Worm (Caenorhabditis elegans) whole organism, late embryonic: ENCODE results near the gene klp-4.
A peak's percentile ranks its signal among the peaks of the same experiment; 100 is the strongest.

Experiments
- F13H6.1 ChIP-seq: sonication (generic microtip); optimal IDR thresholded peaks from 2 replicates; lab custom pipeline; 2016; ENCODE audit warnings: missing genetic modification characterization, missing compliant biosample characterization
- K09A11.1 ChIP-seq: sonication (generic microtip); optimal IDR thresholded peaks from 2 replicates; lab custom pipeline; 2017; ENCODE audit warnings: antibody characterized with exemption, mild to moderate bottlenecking, missing genetic modification characterization, missing compliant biosample characterization; ENCODE audit not compliant: insufficient read depth
- T23F11.4 ChIP-seq: fragments of 200-800 bp; sonication (Bioruptor generic); optimal IDR thresholded peaks from 2 replicates; lab custom pipeline; 2018; ENCODE audit warnings: mild to moderate bottlenecking, missing genetic modification characterization, missing compliant biosample characterization
- ahr-1 ChIP-seq: sonication (generic microtip); optimal IDR thresholded peaks from 2 replicates; lab custom pipeline; 2016; ENCODE audit warnings: missing genetic modification characterization, missing compliant biosample characterization
- ama-1 ChIP-seq: fragments of 150-350 bp; optimal IDR thresholded peaks from 2 replicates; lab custom pipeline; 2014
- ceh-14 ChIP-seq: sonication (generic microtip); optimal IDR thresholded peaks from 2 replicates; lab custom pipeline; 2016; ENCODE audit warnings: missing genotype, missing genetic modification characterization, missing compliant biosample characterization
- ceh-18 ChIP-seq: sonication (generic microtip); optimal IDR thresholded peaks from 2 replicates; lab custom pipeline; 2016; ENCODE audit warnings: missing genetic modification characterization, missing compliant biosample characterization
- ceh-2 ChIP-seq: sonication (generic microtip); optimal IDR thresholded peaks from 2 replicates; lab custom pipeline; 2016; ENCODE audit warnings: missing genotype, missing genetic modification characterization, missing compliant biosample characterization
- ceh-22 ChIP-seq: sonication (generic microtip); optimal IDR thresholded peaks from 2 replicates; lab custom pipeline; 2017; ENCODE audit warnings: missing biosample characterization, missing genetic modification characterization
- ceh-30 ChIP-seq: fragments of 150-350 bp; optimal IDR thresholded peaks from 2 replicates; lab custom pipeline; 2014; ENCODE audit warnings: missing biosample characterization, missing genetic modification characterization
- ceh-31 ChIP-seq: sonication (generic microtip); optimal IDR thresholded peaks from 2 replicates; lab custom pipeline; 2016; ENCODE audit warnings: missing genetic modification characterization, missing compliant biosample characterization
- ceh-48 ChIP-seq: sonication (generic microtip); optimal IDR thresholded peaks from 2 replicates; lab custom pipeline; 2016; ENCODE audit warnings: missing genetic modification characterization, inconsistent platforms, missing compliant biosample characterization
- ceh-6 ChIP-seq: fragments of 200-800 bp; sonication (Bioruptor generic); optimal IDR thresholded peaks from 2 replicates; lab custom pipeline; 2018; ENCODE audit warnings: mild to moderate bottlenecking, missing genetic modification characterization, missing compliant biosample characterization
- ceh-9 ChIP-seq: sonication (generic microtip); optimal IDR thresholded peaks from 2 replicates; lab custom pipeline; 2016; ENCODE audit warnings: mild to moderate bottlenecking, missing genetic modification characterization, inconsistent platforms, missing compliant biosample characterization
- che-1 ChIP-seq: sonication (generic microtip); optimal IDR thresholded peaks from 2 replicates; lab custom pipeline; 2016; ENCODE audit warnings: mild to moderate bottlenecking, missing genetic modification characterization, missing compliant biosample characterization
- dve-1 ChIP-seq: sonication (generic microtip); optimal IDR thresholded peaks from 2 replicates; lab custom pipeline; 2017; ENCODE audit warnings: antibody characterized with exemption, mild to moderate bottlenecking, missing genetic modification characterization, missing compliant biosample characterization
- elt-2 ChIP-seq: sonication (generic microtip); optimal IDR thresholded peaks from 2 replicates; lab custom pipeline; 2016; ENCODE audit warnings: missing genetic modification reagents, missing genetic modification characterization, missing compliant biosample characterization
- fkh-10 ChIP-seq: fragments of 150-350 bp; optimal IDR thresholded peaks from 2 replicates; lab custom pipeline; 2014; ENCODE audit warnings: missing biosample characterization, missing genetic modification reagents, missing genetic modification characterization
- gmeb-2 ChIP-seq: sonication (generic microtip); optimal IDR thresholded peaks from 2 replicates; lab custom pipeline; 2016; ENCODE audit warnings: missing genetic modification characterization, inconsistent platforms, missing compliant biosample characterization
- hlh-15 ChIP-seq: sonication (generic microtip); optimal IDR thresholded peaks from 2 replicates; lab custom pipeline; 2016; ENCODE audit warnings: missing genetic modification characterization, missing compliant biosample characterization
- lim-6 ChIP-seq: sonication (generic microtip); optimal IDR thresholded peaks from 2 replicates; lab custom pipeline; 2016; ENCODE audit warnings: missing genetic modification characterization, missing compliant biosample characterization
- mec-3 ChIP-seq: sonication (generic microtip); optimal IDR thresholded peaks from 2 replicates; lab custom pipeline; 2016; ENCODE audit warnings: borderline replicate concordance, missing genetic modification characterization, missing compliant biosample characterization
- nfya-1 ChIP-seq: sonication (generic microtip); optimal IDR thresholded peaks from 2 replicates; lab custom pipeline; 2017; ENCODE audit warnings: missing genetic modification characterization, mild to moderate bottlenecking, missing compliant biosample characterization, antibody characterized with exemption, moderate library complexity
- nhr-232 ChIP-seq: sonication (generic microtip); optimal IDR thresholded peaks from 2 replicates; lab custom pipeline; 2016; ENCODE audit warnings: missing genetic modification characterization, missing compliant biosample characterization
- pat-9 ChIP-seq: fragments of 200-800 bp; sonication (Bioruptor generic); optimal IDR thresholded peaks from 2 replicates; lab custom pipeline; 2018; ENCODE audit warnings: mild to moderate bottlenecking, missing genetic modification characterization, moderate library complexity, missing compliant biosample characterization
- pax-1 ChIP-seq: fragments of 150-350 bp; optimal IDR thresholded peaks from 2 replicates; lab custom pipeline; 2014; ENCODE audit warnings: missing biosample characterization, missing genetic modification characterization
- pha-2 ChIP-seq: sonication (generic microtip); optimal IDR thresholded peaks from 2 replicates; lab custom pipeline; 2017; ENCODE audit warnings: mild to moderate bottlenecking, missing genetic modification characterization, missing compliant biosample characterization
- pqm-1 ChIP-seq: sonication (generic microtip); optimal IDR thresholded peaks from 2 replicates; lab custom pipeline; 2016; ENCODE audit warnings: missing genetic modification characterization, missing compliant biosample characterization
- pros-1 ChIP-seq: fragments of 150-350 bp; optimal IDR thresholded peaks from 2 replicates; lab custom pipeline; 2014; ENCODE audit warnings: missing biosample characterization, missing genetic modification reagents, missing genetic modification characterization
- ref-2 ChIP-seq: sonication (generic microtip); optimal IDR thresholded peaks from 2 replicates; lab custom pipeline; 2016; ENCODE audit warnings: missing genetic modification characterization, missing compliant biosample characterization
- rnt-1 ChIP-seq: sonication (generic microtip); optimal IDR thresholded peaks from 2 replicates; lab custom pipeline; 2016; ENCODE audit warnings: missing genetic modification characterization, missing compliant biosample characterization
- sdc-2 ChIP-seq: sonication (generic microtip); optimal IDR thresholded peaks from 2 replicates; lab custom pipeline; 2016; ENCODE audit warnings: missing genotype, missing genetic modification characterization, missing compliant biosample characterization
- sox-2 ChIP-seq: fragments of 200-800 bp; sonication (Bioruptor generic); IDR thresholded peaks from 2 replicates; pipeline ENCODE4 v1.3.6; 2022; ENCODE audit warnings: missing genetic modification reagents, missing genetic modification characterization, missing compliant biosample characterization
- syd-9 ChIP-seq: sonication (generic microtip); optimal IDR thresholded peaks from 2 replicates; lab custom pipeline; 2016; ENCODE audit warnings: mild to moderate bottlenecking, missing genetic modification characterization, moderate library complexity, missing compliant biosample characterization
- unc-3 ChIP-seq, 2 experiments: fragments of 200-800 bp in 1 of 2; sonication (Bioruptor generic) in 1 of 2; sonication (generic microtip) in 1 of 2; conservative IDR thresholded peaks in 1 of 2; optimal IDR thresholded peaks in 1 of 2; 2 replicates each; pipeline versions ENCODE4 v1.3.6 to Lab custom; 2016 to 2022; ENCODE audit warnings: missing compliant biosample characterization in 2 of 2, missing genetic modification characterization in 2 of 2, missing genetic modification reagents in 1 of 2
- unc-42 ChIP-seq: sonication (generic microtip); optimal IDR thresholded peaks from 2 replicates; lab custom pipeline; 2016; ENCODE audit warnings: missing genotype, missing genetic modification characterization, missing compliant biosample characterization
- unc-55 ChIP-seq: sonication (generic microtip); optimal IDR thresholded peaks from 2 replicates; lab custom pipeline; 2017; ENCODE audit warnings: missing biosample characterization, missing genetic modification reagents, missing genetic modification characterization

Gene klp-4

DNA sequence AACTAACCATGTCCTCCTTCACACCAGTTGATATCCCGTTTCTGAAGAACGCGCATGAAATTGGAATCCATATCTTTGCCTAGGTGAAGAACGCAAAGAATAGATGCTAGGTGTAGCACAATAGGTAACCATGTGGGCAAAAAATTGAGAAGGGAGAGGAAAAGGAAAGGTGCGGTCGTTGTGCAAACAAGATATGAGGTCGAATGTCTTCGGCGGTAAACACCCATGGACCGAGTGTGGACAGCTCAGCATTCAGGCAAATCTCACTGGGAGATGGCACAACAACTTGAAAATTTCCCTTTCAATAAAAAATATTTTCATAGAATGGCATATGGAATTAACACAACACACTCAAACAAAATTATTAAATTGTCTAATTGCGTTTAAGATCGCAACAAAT lies 31.0 kb upstream of the klp-4 start, which contains the start of gene F28B4.4:
F28B4.4 (minus strand) TSS at position 101 of the 400 bp plus-strand sequence.
- TF ChIP-seq sdc-2 (no peak), ahr-1 (tag; lab: Kevin White, UChicago) (no peak), elt-2 (tag; lab: Kevin White, UChicago) (no peak), ceh-48 (no peak), ceh-9 (no peak), lim-6 (no peak), pax-1 (tag; lab: Kevin White, UChicago) (no peak), mec-3 (tag; lab: Kevin White, UChicago) (no peak), ceh-18 (tag; lab: Kevin White, UChicago) (no peak)

ce11 chrX:3204778-3205177 lies 26.3 kb upstream of the klp-4 start, which contains the start of gene F28B4.1:
Gene F28B4.1, plus strand, starts transcription at chrX:3205078.
- TF ChIP-seq nfya-1 (tag; lab: Kevin White, UChicago) (no peak), pha-2 (tag; lab: Kevin White, UChicago) (no peak), hlh-15 (no peak), K09A11.1 (tag; lab: Kevin White, UChicago) (no peak), sox-2 (GFP tag; lab: Robert Waterston, UW) (no peak), gmeb-2 (tag; lab: Kevin White, UChicago) (no peak), ref-2 (tag; lab: Kevin White, UChicago) (no peak), T23F11.4 (GFP tag; lab: Kevin White, UChicago) (no peak)

DNA sequence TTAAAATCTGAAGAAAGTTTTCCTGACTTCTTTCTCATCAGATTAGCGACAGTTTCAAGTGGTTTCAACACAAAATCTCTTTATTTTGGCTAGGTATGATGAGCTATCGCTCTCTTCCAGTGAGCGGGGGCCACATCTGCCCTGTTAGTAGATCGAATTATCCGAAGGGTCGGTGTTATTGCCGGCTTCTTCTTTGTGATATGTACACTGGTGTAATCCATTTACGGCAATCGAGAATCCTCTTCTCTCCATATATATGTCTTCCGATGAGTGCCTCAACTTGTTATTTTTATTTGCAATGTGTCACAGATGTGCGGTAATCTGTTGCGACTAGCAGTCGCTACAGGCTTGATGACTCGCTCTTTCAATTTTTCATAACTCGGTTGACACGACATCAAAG lies 23.8 kb upstream of the klp-4 start:
- TF ChIP-seq unc-42 (peak; percentile 75), pqm-1 (tag; lab: Kevin White, UChicago) (no peak)

ce11 chrX:3199249-3199648 lies 20.7 kb upstream of the klp-4 start, which contains the start of gene fax-1:
Gene fax-1, minus strand, starts transcription at chrX:3199349.
- TF ChIP-seq unc-42 (peak; percentile 7), ceh-2 (tag; lab: Kevin White, UChicago) (no peak)

DNA sequence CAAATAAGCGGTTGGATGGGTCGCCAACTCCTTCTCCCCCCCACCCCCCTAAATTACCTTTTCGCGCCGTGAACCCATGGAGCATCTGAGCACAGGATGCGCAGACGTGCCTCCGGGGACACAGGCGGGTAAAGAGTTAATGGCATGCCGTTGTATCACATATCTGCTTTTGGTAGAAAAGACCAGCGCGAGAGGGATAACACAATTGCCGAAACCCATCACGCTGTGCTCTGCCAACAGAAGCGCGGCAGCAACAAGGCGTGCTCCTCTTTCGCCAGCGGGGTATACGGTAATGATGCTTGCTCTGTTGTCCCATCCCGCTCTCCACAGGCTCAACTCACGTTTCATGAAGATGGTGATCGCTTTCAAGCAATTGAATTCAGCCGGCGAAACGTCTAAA lies 18.8 kb upstream of the klp-4 start:
- TF ChIP-seq unc-42 (peak; percentile 60), ceh-31 (peak; percentile 10), dve-1 (tag; lab: Kevin White, UChicago) (no peak)

DNA sequence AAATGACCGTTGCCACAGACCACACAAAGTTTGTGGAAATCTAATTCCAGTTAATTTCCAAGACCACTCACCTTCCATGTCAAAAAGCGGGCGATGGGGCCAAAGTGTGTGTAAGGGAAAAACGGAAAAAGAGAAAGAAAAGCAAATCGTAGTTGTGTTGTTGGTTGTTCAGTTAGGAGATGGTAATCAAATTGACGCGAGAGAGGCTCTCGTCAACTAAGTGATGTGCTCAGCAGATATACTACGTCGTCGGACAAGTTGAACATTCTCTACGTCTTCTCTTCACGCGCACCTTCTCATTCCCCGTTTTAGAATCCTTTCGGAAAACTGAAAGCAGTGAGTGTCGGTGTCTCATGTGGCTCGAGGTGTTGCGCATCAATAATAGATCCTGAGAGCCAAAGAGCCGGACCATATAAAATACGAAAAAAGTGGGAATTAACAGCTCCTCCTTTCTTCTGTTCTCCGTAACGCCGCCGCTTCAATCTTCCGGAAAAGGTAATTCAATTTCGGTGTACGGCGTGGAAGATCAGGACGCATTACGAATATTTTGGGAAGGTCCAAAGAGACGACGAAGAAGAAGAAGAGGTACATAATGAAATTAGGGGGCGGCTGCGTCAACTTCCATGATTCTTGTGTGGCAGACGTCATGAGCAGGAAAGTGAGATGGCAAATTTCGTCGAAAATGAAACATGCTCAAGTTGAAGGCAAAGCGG lies 13.0 kb upstream of the klp-4 start:
- TF ChIP-seq ceh-22 (tag; lab: Kevin White, UChicago) (no peak), fkh-10 (GFP tag; lab: Kevin White, UChicago) (peak; percentile 23), unc-42 (peak; percentile 94), ceh-31 (peak; percentile 28)

- TF ChIP-seq che-1 (tag; lab: Kevin White, UChicago) (no peak), syd-9 (tag; lab: Kevin White, UChicago) (no peak), mec-3 (tag; lab: Kevin White, UChicago) (no peak), pat-9 (tag; lab: Kevin White, UChicago) (no peak), unc-55 (GFP tag; lab: Kevin White, UChicago) (peak; percentile 79), F13H6.1 (tag; lab: Kevin White, UChicago) (no peak), fkh-10 (GFP tag; lab: Kevin White, UChicago) (no peak), ceh-14 (tag; lab: Kevin White, UChicago) (no peak), unc-42 (peak; percentile 44), rnt-1 (peak; percentile 40), pros-1 (tag; lab: Kevin White, UChicago) (no peak), dve-1 (tag; lab: Kevin White, UChicago) (no peak), ceh-30 (tag; lab: Kevin White, UChicago) (no peak), ama-1 (lab: Kevin White, UChicago) (no peak), ceh-31 (no peak), gmeb-2 (tag; lab: Kevin White, UChicago) (no peak), nfya-1 (tag; lab: Kevin White, UChicago) (no peak), ceh-6 (GFP tag; lab: Kevin White, UChicago) (no peak), K09A11.1 (tag; lab: Kevin White, UChicago) (no peak), nhr-232 (tag; lab: Kevin White, UChicago) (no peak), ceh-2 (tag; lab: Kevin White, UChicago) (no peak), unc-3 (GFP tag; conservative IDR thresholded peaks at IDR 0.05; lab: Robert Waterston, UW) (no peak), unc-3 (tag; optimal IDR thresholded peaks at IDR 0.05; lab: Kevin White, UChicago) (no peak)
- TF ChIP-seq, all 69 proteins: peak for 3
Observed at ce11 chrX:3190193-3190592, 11.7 kb upstream of the klp-4 start.
